Worm (Caenorhabditis elegans): ENCODE results near the gene gst-12.

Gene gst-12

DNA sequence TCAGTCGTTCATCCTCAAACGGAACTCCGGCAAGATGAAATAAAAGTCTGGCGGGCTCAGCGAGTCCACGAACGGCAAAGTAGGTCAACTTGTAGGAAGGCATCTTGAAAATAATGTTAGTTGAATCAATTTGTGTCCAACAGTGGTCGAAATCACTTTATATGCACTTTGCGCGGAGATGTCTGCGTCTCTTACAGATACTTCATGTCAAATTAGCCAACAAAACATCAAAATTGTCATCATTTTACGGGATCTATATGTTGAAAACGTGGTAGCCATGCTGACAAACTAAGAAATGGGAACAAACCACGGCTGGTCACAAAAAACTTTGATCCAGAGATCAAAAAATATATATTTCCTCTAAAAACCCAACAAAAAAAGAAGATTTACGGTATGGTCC lies at the start of gene gst-12:
Gene gst-12, minus strand, starts transcription at position 254 of the 400 bp plus-strand sequence.
- no peak for TF ChIP-seq elt-1 (tag; optimal IDR thresholded peaks at IDR 0.05)
- peak; percentile 63 for TF ChIP-seq sma-9 (GFP tag; optimal IDR thresholded peaks at IDR 0.05)
- no peak for TF ChIP-seq sma-9 (tag; optimal IDR thresholded peaks at IDR 0.05)
- no peak for TF ChIP-seq skn-1 (tag; optimal IDR thresholded peaks at IDR 0.05)
- TF ChIP-seq nhr-21 (tag; optimal IDR thresholded peaks at IDR 0.05): peak; percentile 61

DNA sequence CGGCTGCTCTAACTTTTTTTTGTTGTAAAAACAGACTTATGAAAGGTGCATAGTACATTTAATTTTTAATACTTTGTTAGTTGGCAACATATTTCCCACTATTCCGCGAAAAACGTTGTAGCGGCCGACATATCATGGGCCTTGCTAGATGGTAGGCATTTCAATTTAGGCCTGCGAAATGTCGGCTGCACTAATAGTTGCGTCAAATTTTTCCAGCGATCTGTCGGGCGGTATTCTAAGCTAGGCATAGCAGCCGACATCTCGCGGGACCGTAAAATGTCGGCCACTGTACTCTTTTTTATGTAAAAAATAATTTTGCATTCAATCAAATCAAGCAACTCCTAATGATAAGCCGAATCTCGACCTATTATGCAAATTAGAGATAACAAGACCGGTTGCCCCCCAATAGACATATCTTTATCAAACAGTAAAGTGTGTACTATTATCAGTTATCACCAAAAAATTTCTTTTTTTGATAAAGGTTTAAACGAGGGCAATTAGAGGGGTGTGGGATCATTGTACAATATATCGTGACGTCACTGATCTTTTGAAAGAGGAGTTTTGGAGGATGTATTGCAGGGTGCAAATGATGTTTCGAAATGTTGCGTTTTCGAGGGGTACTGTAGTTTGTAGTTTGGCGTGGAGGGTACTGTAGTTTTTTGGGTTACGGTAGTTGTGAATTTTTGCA lies 47.3 kb upstream of the gst-12 start:
- TF ChIP-seq nhr-11 (tag; optimal IDR thresholded peaks at IDR 0.05): no peak
- TF ChIP-seq lin-39 (tag; optimal IDR thresholded peaks at IDR 0.05): no peak
- no peak for TF ChIP-seq mdl-1 (tag; optimal IDR thresholded peaks at IDR 0.05)
- TF ChIP-seq gmeb-1 (tag; optimal IDR thresholded peaks at IDR 0.05): peak; percentile 28
- no peak for TF ChIP-seq mab-5 (tag; optimal IDR thresholded peaks at IDR 0.05)
- TF ChIP-seq lin-11 (tag; optimal IDR thresholded peaks at IDR 0.05): no peak
- TF ChIP-seq nhr-23 (tag; optimal IDR thresholded peaks at IDR 0.05): no peak
- no peak for TF ChIP-seq ztf-11 (tag; optimal IDR thresholded peaks at IDR 0.05)
- no peak for TF ChIP-seq ceh-82 (tag; optimal IDR thresholded peaks at IDR 0.05)
- TF ChIP-seq unc-55 (GFP tag; optimal IDR thresholded peaks at IDR 0.05): no peak
- TF ChIP-seq elt-1 (tag; optimal IDR thresholded peaks at IDR 0.05): no peak
- no peak for TF ChIP-seq ZK546.5 (tag; optimal IDR thresholded peaks at IDR 0.05)
- no peak for TF ChIP-seq nhr-77 (tag; optimal IDR thresholded peaks at IDR 0.05)
- no peak for TF ChIP-seq unc-39 (tag; optimal IDR thresholded peaks at IDR 0.05)
- no peak for TF ChIP-seq lin-13 (GFP tag; optimal IDR thresholded peaks at IDR 0.05)
- TF ChIP-seq nhr-21 (tag; optimal IDR thresholded peaks at IDR 0.05): no peak
- no peak for TF ChIP-seq blmp-1 (tag; optimal IDR thresholded peaks at IDR 0.05; ENCODE audit: insufficient read depth)
- no peak for TF ChIP-seq nhr-6 (tag; optimal IDR thresholded peaks at IDR 0.05)
- peak; percentile 73 for TF ChIP-seq crh-2 (tag; optimal IDR thresholded peaks at IDR 0.05)
- TF ChIP-seq fos-1 (tag; optimal IDR thresholded peaks at IDR 0.05): peak; percentile 90
- peak; percentile 85 for TF ChIP-seq sma-9 (GFP tag; optimal IDR thresholded peaks at IDR 0.05)
- no peak for TF ChIP-seq sma-9 (tag; optimal IDR thresholded peaks at IDR 0.05)
- TF ChIP-seq nhr-25 (tag; optimal IDR thresholded peaks at IDR 0.05): no peak
- no peak for TF ChIP-seq ztf-4 (tag; optimal IDR thresholded peaks at IDR 0.05)
- TF ChIP-seq egl-27 (tag; optimal IDR thresholded peaks at IDR 0.05): peak; percentile 49
- no peak for TF ChIP-seq nhr-10 (tag; optimal IDR thresholded peaks at IDR 0.05)
- peak; percentile 38 for TF ChIP-seq sma-3 (GFP tag; optimal IDR thresholded peaks at IDR 0.05)
- no peak for TF ChIP-seq ama-1 (optimal IDR thresholded peaks at IDR 0.05)
- peak in 1 of 2 experiments; percentile 37 for TF ChIP-seq lsy-2 (tag; optimal IDR thresholded peaks at IDR 0.05)
- TF ChIP-seq skn-1 (tag; optimal IDR thresholded peaks at IDR 0.05): no peak
- no peak for TF ChIP-seq nhr-12 (tag; optimal IDR thresholded peaks at IDR 0.05)
- TF ChIP-seq unc-62 (GFP tag; optimal IDR thresholded peaks at IDR 0.05): no peak
- TF ChIP-seq peb-1 (tag; optimal IDR thresholded peaks at IDR 0.05): no peak
- TF ChIP-seq Y55F3AM.14 (GFP tag; optimal IDR thresholded peaks at IDR 0.05): no peak
- TF ChIP-seq dmd-4 (tag; optimal IDR thresholded peaks at IDR 0.05): no peak
- TF ChIP-seq sem-4 (tag; optimal IDR thresholded peaks at IDR 0.05): no peak
- TF ChIP-seq aly-2 (tag; optimal IDR thresholded peaks at IDR 0.05): no peak
- no peak for TF ChIP-seq ceh-16 (tag; optimal IDR thresholded peaks at IDR 0.05)
- no peak for TF ChIP-seq nhr-237 (tag; optimal IDR thresholded peaks at IDR 0.05)
- TF ChIP-seq ztf-1 (GFP tag; conservative IDR thresholded peaks at IDR 0.05): no peak
- TF ChIP-seq nhr-129 (tag; optimal IDR thresholded peaks at IDR 0.05): no peak
- no peak for TF ChIP-seq alr-1 (tag; optimal IDR thresholded peaks at IDR 0.05)
- TF ChIP-seq snpc-4 (tag; optimal IDR thresholded peaks at IDR 0.05): no peak
- no peak for TF ChIP-seq C34F6.9 (tag; optimal IDR thresholded peaks at IDR 0.05)
- TF ChIP-seq F13H6.1 (tag; optimal IDR thresholded peaks at IDR 0.05): no peak
- no peak for TF ChIP-seq elt-3 (tag; optimal IDR thresholded peaks at IDR 0.05)
- TF ChIP-seq mbf-1 (tag; optimal IDR thresholded peaks at IDR 0.05): no peak
- no peak for TF ChIP-seq R02D3.7 (tag; optimal IDR thresholded peaks at IDR 0.05)
- no peak for TF ChIP-seq zag-1 (tag; optimal IDR thresholded peaks at IDR 0.05)

All from whole organism, L2 larva.